Worm (Caenorhabditis elegans) whole organism, young adult: ENCODE data around the gene Y45F10C.4.

Experiments
- B0035.1 ChIP-seq: sonication (generic microtip); optimal IDR thresholded peaks from 2 replicates; lab custom pipeline; 2016; ENCODE audit warnings: missing genetic modification characterization, mild to moderate bottlenecking, missing compliant biosample characterization, missing genotype, missing genetic modification reagents
- C17E4.6 ChIP-seq: fragments of 200-800 bp; sonication (Bioruptor generic); IDR thresholded peaks from 2 replicates; pipeline ENCODE4 v1.3.6; 2022; ENCODE audit warnings: missing genetic modification reagents, missing genetic modification characterization, missing compliant biosample characterization
- D2030.7 ChIP-seq: fragments of 200-800 bp; sonication (Bioruptor generic); IDR thresholded peaks from 2 replicates; pipeline ENCODE4 v1.3.6; 2022; ENCODE audit warnings: missing genetic modification reagents, missing genetic modification characterization, missing compliant biosample characterization
- F22D6.2 ChIP-seq: sonication (generic microtip); optimal IDR thresholded peaks from 2 replicates; lab custom pipeline; 2016; ENCODE audit warnings: mild to moderate bottlenecking, missing genetic modification characterization, missing compliant biosample characterization
- F37B4.10 ChIP-seq: fragments of 200-800 bp; sonication (Bioruptor generic); IDR thresholded peaks from 2 replicates; pipeline ENCODE4 v1.3.6; 2022; ENCODE audit warnings: missing genetic modification characterization, missing compliant biosample characterization
- F39B2.1 ChIP-seq: fragments of 200-800 bp; sonication (Bioruptor generic); IDR thresholded peaks from 2 replicates; pipeline ENCODE4 v1.3.6; 2022; ENCODE audit warnings: missing genetic modification reagents, missing genetic modification characterization, missing compliant biosample characterization
- F49E8.2 ChIP-seq: sonication (generic microtip); optimal IDR thresholded peaks from 3 replicates; lab custom pipeline; 2017; ENCODE audit warnings: missing genetic modification characterization, mild to moderate bottlenecking, missing compliant biosample characterization, antibody characterized with exemption, moderate library complexity; ENCODE audit not compliant: insufficient read depth
- F52B5.7 ChIP-seq: sonication (generic microtip); optimal IDR thresholded peaks from 2 replicates; lab custom pipeline; 2016; ENCODE audit warnings: mild to moderate bottlenecking, missing genetic modification characterization, missing compliant biosample characterization
- F55B11.4 ChIP-seq: sonication (generic microtip); optimal IDR thresholded peaks from 2 replicates; lab custom pipeline; 2016; ENCODE audit warnings: missing compliant biosample characterization, missing genetic modification characterization, borderline replicate concordance; ENCODE audit not compliant: insufficient read depth
- K11D2.4 ChIP-seq: fragments of 200-800 bp; sonication (Bioruptor generic); IDR thresholded peaks from 2 replicates; pipeline ENCODE4 v1.3.6; 2022; ENCODE audit warnings: missing genetic modification reagents, missing genetic modification characterization, missing compliant biosample characterization
- K12H6.12 ChIP-seq: fragments of 200-800 bp; sonication (Bioruptor generic); optimal IDR thresholded peaks from 2 replicates; lab custom pipeline; 2018; ENCODE audit warnings: mild to moderate bottlenecking, missing genetic modification characterization, missing compliant biosample characterization
- Y95B8A.8 ChIP-seq: fragments of 200-800 bp; sonication (Bioruptor generic); IDR thresholded peaks from 2 replicates; pipeline ENCODE4 v1.3.6; 2022; ENCODE audit warnings: missing genetic modification reagents, missing genetic modification characterization, missing compliant biosample characterization
- aptf-2 ChIP-seq: fragments of 200-800 bp; sonication (Bioruptor generic); conservative IDR thresholded peaks from 2 replicates; pipeline ENCODE4 v1.3.6; 2022; ENCODE audit warnings: missing genetic modification reagents, missing genetic modification characterization, missing compliant biosample characterization
- aptf-3 ChIP-seq: fragments of 200-800 bp; sonication (Bioruptor generic); IDR thresholded peaks from 2 replicates; pipeline ENCODE4 v1.3.6; 2022; ENCODE audit warnings: missing genetic modification characterization, missing compliant biosample characterization
- athp-1 ChIP-seq: sonication (generic microtip); optimal IDR thresholded peaks from 2 replicates; lab custom pipeline; 2017; ENCODE audit warnings: mild to moderate bottlenecking, missing genetic modification characterization, missing compliant biosample characterization
- attf-5 ChIP-seq: fragments of 200-800 bp; sonication (Bioruptor generic); optimal IDR thresholded peaks from 2 replicates; lab custom pipeline; 2018; ENCODE audit warnings: mild to moderate bottlenecking, missing genetic modification characterization, missing compliant biosample characterization
- attf-6 ChIP-seq: fragments of 200-800 bp; sonication (Bioruptor generic); IDR thresholded peaks from 2 replicates; pipeline ENCODE4 v1.3.6; 2022; ENCODE audit warnings: missing genetic modification reagents, missing genetic modification characterization, missing compliant biosample characterization
- cebp-1 ChIP-seq, 2 experiments: fragments of 200-800 bp in 1 of 2; sonication (Bioruptor generic) in 1 of 2; sonication (generic microtip) in 1 of 2; IDR thresholded peaks in 1 of 2; optimal IDR thresholded peaks in 1 of 2; 2 replicates each; pipeline versions ENCODE4 v1.3.6 to Lab custom; 2017 to 2022; ENCODE audit warnings: missing compliant biosample characterization in 2 of 2, missing genetic modification characterization in 2 of 2, mild to moderate bottlenecking in 1 of 2, missing genetic modification reagents in 1 of 2, moderate library complexity in 1 of 2
- cebp-2 ChIP-seq: fragments of 200-800 bp; sonication (Bioruptor generic); IDR thresholded peaks from 2 replicates; pipeline ENCODE4 v1.3.6; 2022; ENCODE audit warnings: missing genetic modification characterization, missing compliant biosample characterization
- ceh-40 ChIP-seq: fragments of 200-800 bp; sonication (Bioruptor generic); IDR thresholded peaks from 2 replicates; pipeline ENCODE4 v1.3.6; 2022; ENCODE audit warnings: missing genetic modification characterization, missing compliant biosample characterization
- die-1 ChIP-seq: sonication (generic microtip); optimal IDR thresholded peaks from 2 replicates; lab custom pipeline; 2016; ENCODE audit warnings: missing genotype, mild to moderate bottlenecking, missing genetic modification characterization, missing compliant biosample characterization
- dpff-1 ChIP-seq: sonication (generic microtip); optimal IDR thresholded peaks from 2 replicates; lab custom pipeline; 2017; ENCODE audit warnings: mild to moderate bottlenecking, missing genetic modification characterization, missing compliant biosample characterization
- efl-1 ChIP-seq: fragments of 150-350 bp; optimal IDR thresholded peaks from 2 replicates; lab custom pipeline; 2014; ENCODE audit warnings: missing biosample characterization, missing genetic modification reagents, missing genetic modification characterization
- egl-44 ChIP-seq: fragments of 200-800 bp; sonication (Bioruptor generic); IDR thresholded peaks from 2 replicates; pipeline ENCODE4 v1.3.6; 2022; ENCODE audit warnings: missing genetic modification reagents, missing genetic modification characterization, missing compliant biosample characterization
- fkh-3 ChIP-seq: sonication (generic microtip); optimal IDR thresholded peaks from 2 replicates; lab custom pipeline; 2016; ENCODE audit warnings: mild to moderate bottlenecking, missing genetic modification characterization, missing compliant biosample characterization
- hmg-1.2 ChIP-seq: fragments of 200-800 bp; sonication (Bioruptor generic); IDR thresholded peaks from 2 replicates; pipeline ENCODE4 v1.3.6; 2022; ENCODE audit warnings: missing genetic modification reagents, missing genetic modification characterization, missing compliant biosample characterization
- lag-1 ChIP-seq: fragments of 200-800 bp; sonication (Bioruptor generic); IDR thresholded peaks from 2 replicates; pipeline ENCODE4 v1.3.6; 2022; ENCODE audit warnings: missing genetic modification reagents, missing genetic modification characterization, missing compliant biosample characterization
- let-607 ChIP-seq, 2 experiments: fragments of 200-800 bp in 1 of 2; sonication (Bioruptor generic) in 1 of 2; sonication (generic microtip) in 1 of 2; optimal IDR thresholded peaks; 2 replicates each; lab custom pipeline; 2016 to 2018; ENCODE audit warnings: mild to moderate bottlenecking in 2 of 2, missing compliant biosample characterization in 2 of 2, missing genetic modification characterization in 2 of 2, moderate library complexity in 2 of 2, missing genotype in 1 of 2
- lin-54 ChIP-seq: fragments of 200-800 bp; sonication (Bioruptor generic); optimal IDR thresholded peaks from 2 replicates; lab custom pipeline; 2018; ENCODE audit warnings: mild to moderate bottlenecking, missing genetic modification characterization, missing compliant biosample characterization
- lir-1 ChIP-seq: fragments of 200-800 bp; sonication (Bioruptor generic); conservative IDR thresholded peaks from 2 replicates; pipeline ENCODE4 v1.3.6; 2022; ENCODE audit warnings: missing genetic modification reagents, missing genetic modification characterization, missing compliant biosample characterization
- lsl-1 ChIP-seq: fragments of 200-800 bp; sonication (Bioruptor generic); optimal IDR thresholded peaks from 2 replicates; lab custom pipeline; 2018; ENCODE audit warnings: mild to moderate bottlenecking, missing genetic modification characterization, moderate library complexity, missing compliant biosample characterization
- lsy-27 ChIP-seq: sonication (generic microtip); optimal IDR thresholded peaks from 2 replicates; lab custom pipeline; 2017; ENCODE audit warnings: missing genetic modification characterization, mild to moderate bottlenecking, missing compliant biosample characterization, antibody characterized with exemption, missing genotype, borderline replicate concordance; ENCODE audit not compliant: insufficient read depth
- madf-6 ChIP-seq: fragments of 200-800 bp; sonication (Bioruptor generic); IDR thresholded peaks from 2 replicates; pipeline ENCODE4 v1.3.6; 2022; ENCODE audit warnings: missing genetic modification reagents, missing genetic modification characterization, missing compliant biosample characterization
- mcd-1 ChIP-seq: fragments of 200-800 bp; sonication (Bioruptor generic); IDR thresholded peaks from 2 replicates; pipeline ENCODE4 v1.3.6; 2022; ENCODE audit warnings: missing genetic modification reagents, missing genetic modification characterization, missing compliant biosample characterization
- mxl-1 ChIP-seq: sonication (generic microtip); optimal IDR thresholded peaks from 2 replicates; lab custom pipeline; 2016; ENCODE audit warnings: missing genetic modification characterization, missing compliant biosample characterization
- nfya-1 ChIP-seq: sonication (generic microtip); optimal IDR thresholded peaks from 2 replicates; lab custom pipeline; 2017; ENCODE audit warnings: antibody characterized with exemption, missing compliant biosample characterization, missing genetic modification characterization, borderline replicate concordance; ENCODE audit not compliant: insufficient read depth
- nhr-179 ChIP-seq: sonication (generic microtip); optimal IDR thresholded peaks from 2 replicates; lab custom pipeline; 2016; ENCODE audit warnings: mild to moderate bottlenecking, missing genetic modification characterization, missing compliant biosample characterization
- snpc-1.1 ChIP-seq: sonication (generic microtip); optimal IDR thresholded peaks from 2 replicates; lab custom pipeline; 2017; ENCODE audit warnings: missing genetic modification characterization, mild to moderate bottlenecking, missing compliant biosample characterization, antibody characterized with exemption, moderate library complexity, missing genotype, missing genetic modification reagents; ENCODE audit not compliant: insufficient read depth
- snpc-3.4 ChIP-seq: sonication (generic microtip); optimal IDR thresholded peaks from 2 replicates; lab custom pipeline; 2017; ENCODE audit warnings: missing genetic modification characterization, mild to moderate bottlenecking, missing compliant biosample characterization, antibody characterized with exemption, moderate library complexity, missing genotype, missing genetic modification reagents
- snpc-4 ChIP-seq, 5 experiments: fragments of 150-350 bp in 1 of 5; sonication (generic microtip) in 4 of 5; optimal IDR thresholded peaks; 2 replicates each; lab custom pipeline; 2014 to 2018; ENCODE audit warnings: missing genetic modification characterization in 5 of 5, missing biosample characterization in 3 of 5, antibody characterized with exemption in 2 of 5, mild to moderate bottlenecking in 2 of 5, missing compliant biosample characterization in 2 of 5, missing genotype in 2 of 5, moderate library complexity in 2 of 5, missing genetic modification reagents in 1 of 5
- sptf-2 ChIP-seq: fragments of 200-800 bp; sonication (Bioruptor generic); optimal IDR thresholded peaks from 2 replicates; lab custom pipeline; 2018; ENCODE audit warnings: mild to moderate bottlenecking, missing genetic modification characterization, missing compliant biosample characterization
- unc-62 ChIP-seq: fragments of 150-350 bp; optimal IDR thresholded peaks from 2 replicates; lab custom pipeline; 2014; ENCODE audit warnings: missing biosample characterization, missing genetic modification reagents, missing genetic modification characterization
- xnd-1 ChIP-seq: sonication (generic microtip); optimal IDR thresholded peaks from 2 replicates; lab custom pipeline; 2016; ENCODE audit warnings: missing genotype, missing genetic modification reagents, missing genetic modification characterization, missing compliant biosample characterization

The Y45F10C.4 gene

DNA sequence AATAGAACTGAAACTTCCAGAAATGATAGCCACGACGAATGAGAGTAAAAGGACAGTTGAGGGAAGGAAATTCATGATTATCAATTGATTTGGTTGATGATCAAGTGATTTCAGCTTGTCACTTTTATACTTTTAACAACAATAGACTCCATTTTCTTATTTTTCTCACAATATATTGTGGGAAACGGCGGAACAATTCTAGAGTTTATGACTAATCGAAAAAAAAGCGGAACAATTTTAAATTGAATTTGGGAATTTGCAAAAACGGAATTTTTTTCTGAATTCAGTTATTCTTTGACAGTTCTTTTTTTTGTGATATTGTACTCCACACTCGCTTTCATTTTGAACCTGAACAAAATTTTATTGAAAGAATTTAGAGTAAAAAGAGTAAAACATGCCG lies at the start of gene Y45F10C.4:
Y45F10C.4 (minus strand) TSS at position 101 of the 400 bp plus-strand sequence.
- no peak for TF ChIP-seq athp-1
- no peak for TF ChIP-seq cebp-1 (GFP tag; IDR thresholded peaks at IDR 0.05; lab: Robert Waterston, UW)
- no peak for TF ChIP-seq cebp-1 (tag; optimal IDR thresholded peaks at IDR 0.05; lab: Kevin White, UChicago)
- TF ChIP-seq K12H6.12 (tag; lab: Kevin White, UChicago): no peak
- no peak for TF ChIP-seq F55B11.4 (tag; lab: Kevin White, UChicago)
- no peak for TF ChIP-seq lsl-1 (GFP tag; lab: Kevin White, UChicago)
- TF ChIP-seq Y95B8A.8 (GFP tag; lab: Robert Waterston, UW): no peak
- no peak for TF ChIP-seq xnd-1 (tag; lab: Kevin White, UChicago)
- no peak for TF ChIP-seq aptf-2
- no peak for TF ChIP-seq F37B4.10

DNA sequence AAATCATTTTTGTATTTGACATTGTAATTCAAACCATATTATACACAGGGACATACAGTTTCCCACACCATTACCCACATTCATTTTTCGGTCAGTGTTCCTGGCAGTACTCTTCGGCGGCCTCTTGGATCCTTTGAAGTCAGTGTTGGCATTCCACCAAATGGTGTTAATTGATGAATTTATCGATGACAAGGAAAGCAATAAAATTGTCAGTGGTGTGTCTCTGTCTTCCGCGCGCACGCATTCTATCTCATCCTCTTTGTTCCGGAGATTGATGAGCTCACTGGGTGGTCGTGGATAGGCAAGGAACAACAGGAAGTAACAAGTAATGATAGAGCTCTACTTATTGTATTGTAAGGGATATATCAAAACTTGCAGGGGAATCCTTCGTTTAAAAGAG lies 46.4 kb upstream of the Y45F10C.4 start:
- TF ChIP-seq nfya-1 (tag; lab: Kevin White, UChicago) (no peak), lsy-27 (tag; lab: Kevin White, UChicago) (no peak), F52B5.7 (tag; lab: Kevin White, UChicago) (no peak), die-1 (tag; lab: Kevin White, UChicago) (no peak), C17E4.6 (no peak), let-607 (tag; optimal IDR thresholded peaks at IDR 0.05; lab: Kevin White, UChicago) (no peak), sptf-2 (GFP tag; lab: Kevin White, UChicago) (no peak), lag-1 (GFP tag; lab: Robert Waterston, UW) (no peak), B0035.1 (tag; lab: Kevin White, UChicago) (no peak), fkh-3 (tag; lab: Kevin White, UChicago) (no peak), F22D6.2 (tag; lab: Kevin White, UChicago) (no peak), K11D2.4 (GFP tag; lab: Robert Waterston, UW) (no peak), F39B2.1 (GFP tag; lab: Robert Waterston, UW) (no peak), F37B4.10 (no peak), F55B11.4 (tag; lab: Kevin White, UChicago) (no peak), lin-54 (GFP tag; lab: Kevin White, UChicago) (no peak), mcd-1 (GFP tag; lab: Robert Waterston, UW) (no peak), aptf-3 (GFP tag; lab: Robert Waterston, UW) (no peak), lir-1 (GFP tag; lab: Robert Waterston, UW) (no peak)
- TF ChIP-seq, all 124 proteins: peak for 0

DNA sequence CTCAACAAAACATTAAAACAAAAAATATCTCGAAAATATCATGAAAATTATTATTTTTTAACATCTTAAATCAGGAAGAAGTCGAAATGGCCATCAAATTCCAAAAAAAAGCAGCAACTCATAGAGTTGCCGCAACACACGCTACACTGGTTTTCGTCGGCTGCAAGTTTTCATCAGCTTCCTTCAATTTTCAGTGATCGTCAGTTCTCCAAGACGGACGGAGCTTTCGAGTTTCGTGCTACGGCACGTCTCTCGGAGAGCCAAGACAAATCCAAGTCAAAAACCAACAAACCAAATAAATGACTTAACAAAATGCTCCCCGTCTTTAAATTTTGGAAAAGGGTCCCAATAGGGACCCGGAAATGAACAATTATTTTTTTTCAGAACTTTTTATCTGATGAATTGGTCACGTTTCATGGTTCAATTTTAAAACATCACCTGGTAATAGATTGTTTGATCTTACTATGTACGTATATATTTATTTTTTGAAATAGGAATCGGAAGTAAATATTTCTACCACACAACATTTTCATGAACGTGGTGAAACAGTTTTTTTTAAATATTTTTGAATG lies 45.2 kb upstream of the Y45F10C.4 start:
- no peak for TF ChIP-seq dpff-1 (tag; lab: Kevin White, UChicago)
- no peak for TF ChIP-seq ceh-40 (GFP tag; lab: Robert Waterston, UW)
- peak; percentile 57 for TF ChIP-seq madf-6
- peak; percentile 60 for TF ChIP-seq hmg-1.2 (GFP tag; lab: Robert Waterston, UW)
- TF ChIP-seq efl-1 (GFP tag; lab: Kevin White, UChicago): no peak
- TF ChIP-seq attf-5 (GFP tag; lab: Kevin White, UChicago): no peak
- TF ChIP-seq nhr-179 (tag; lab: Kevin White, UChicago): no peak
- no peak for TF ChIP-seq K11D2.4 (GFP tag; lab: Robert Waterston, UW)
- TF ChIP-seq aptf-3 (GFP tag; lab: Robert Waterston, UW): no peak
- peak; percentile 46 for TF ChIP-seq F49E8.2 (tag; lab: Kevin White, UChicago)
- no peak for TF ChIP-seq unc-62 (GFP tag; lab: Kevin White, UChicago)
- TF ChIP-seq snpc-4 (GFP tag; optimal IDR thresholded peaks at IDR 0.05; lab: Kevin White, UChicago): peak; percentile 82
- TF ChIP-seq snpc-4 (tag; optimal IDR thresholded peaks at IDR 0.05; lab: Kevin White, UChicago): peak; percentile 83 to 96 (median 95)
- peak; percentile 97 for TF ChIP-seq attf-6 (GFP tag; lab: Robert Waterston, UW)
- TF ChIP-seq snpc-3.4 (tag; lab: Kevin White, UChicago): peak; percentile 11
- no peak for TF ChIP-seq egl-44 (GFP tag; lab: Robert Waterston, UW)
- no peak for TF ChIP-seq let-607 (tag; optimal IDR thresholded peaks at IDR 0.05; lab: Kevin White, UChicago)
- no peak for TF ChIP-seq cebp-2 (GFP tag; lab: Robert Waterston, UW)
- TF ChIP-seq snpc-1.1 (tag; lab: Kevin White, UChicago): peak; percentile 64
- TF ChIP-seq F39B2.1 (GFP tag; lab: Robert Waterston, UW): no peak
- TF ChIP-seq D2030.7: peak; percentile 18; the same call in 1 of the 2 replicates
- TF ChIP-seq mxl-1: no peak
